Worm (Caenorhabditis elegans) whole organism, midembryonic: Measurements from ENCODE around the gene srg-21.

Source experiments
- flt-1 ChIP-seq: fragments of 200-800 bp; sonication (Bioruptor generic); IDR thresholded peaks from 2 replicates; pipeline ENCODE4 v1.3.6; 2022; ENCODE audit warnings: missing genetic modification characterization, missing compliant biosample characterization
- klf-2 ChIP-seq: fragments of 200-800 bp; sonication (Bioruptor generic); conservative IDR thresholded peaks from 2 replicates; pipeline ENCODE4 v1.3.6; 2022; ENCODE audit warnings: missing genetic modification reagents, missing genetic modification characterization, missing compliant biosample characterization
- med-1 ChIP-seq: sonication (generic microtip); optimal IDR thresholded peaks from 2 replicates; lab custom pipeline; 2017; ENCODE audit warnings: missing genetic modification characterization, mild to moderate bottlenecking, missing compliant biosample characterization, antibody characterized with exemption, missing genetic modification reagents; ENCODE audit not compliant: insufficient read depth

DNA sequence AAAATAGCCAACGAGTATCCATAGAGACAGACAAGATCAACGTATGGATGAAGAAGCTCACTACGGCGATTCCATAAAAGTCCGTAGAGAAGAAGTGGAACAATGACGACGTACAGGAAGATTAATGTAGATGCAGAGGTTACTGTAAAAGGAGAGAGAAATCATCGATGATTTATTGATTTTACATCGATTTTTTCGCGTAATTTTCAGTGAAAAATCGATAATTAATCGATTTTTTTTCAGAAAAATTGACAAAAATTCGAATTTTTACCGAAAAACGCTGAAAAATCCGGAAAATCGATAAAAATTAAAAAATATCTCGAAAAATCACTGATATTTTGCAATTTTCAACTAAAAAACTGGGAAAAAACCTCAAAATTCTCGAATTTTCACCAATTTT lies 24.8 kb downstream of the srg-21 start:
- TF ChIP-seq flt-1 (GFP tag; lab: Robert Waterston, UW) (no peak), med-1 (GFP tag; lab: Kevin White, UChicago) (no peak), klf-2 (no peak)
